Worm (Caenorhabditis elegans) whole organism, L2 larva: ENCODE measurements around the gene cln-3.1.

Experiments used
- F13H6.1 ChIP-seq: sonication (generic microtip); optimal IDR thresholded peaks from 2 replicates; lab custom pipeline; 2016; ENCODE audit warnings: missing genetic modification characterization, missing compliant biosample characterization
- R02D3.7 ChIP-seq: fragments of 150-350 bp; optimal IDR thresholded peaks from 2 replicates; lab custom pipeline; 2014; ENCODE audit warnings: missing biosample characterization, missing genetic modification characterization
- Y55F3AM.14 ChIP-seq: fragments of 200-800 bp; sonication (Bioruptor generic); optimal IDR thresholded peaks from 2 replicates; lab custom pipeline; 2018; ENCODE audit warnings: mild to moderate bottlenecking, missing genetic modification characterization, missing compliant biosample characterization
- aly-2 ChIP-seq: fragments of 150-350 bp; optimal IDR thresholded peaks from 2 replicates; lab custom pipeline; 2014; ENCODE audit warnings: missing biosample characterization, missing genetic modification characterization
- ceh-16 ChIP-seq: fragments of 150-350 bp; optimal IDR thresholded peaks from 2 replicates; lab custom pipeline; 2014; ENCODE audit warnings: missing biosample characterization, missing genetic modification characterization
- ceh-82 ChIP-seq: fragments of 150-350 bp; optimal IDR thresholded peaks from 2 replicates; lab custom pipeline; 2014; ENCODE audit warnings: missing biosample characterization, missing genetic modification characterization
- crh-2 ChIP-seq: sonication (generic microtip); optimal IDR thresholded peaks from 2 replicates; lab custom pipeline; 2017; ENCODE audit warnings: missing biosample characterization, missing genetic modification characterization
- egl-27 ChIP-seq: sonication (generic microtip); optimal IDR thresholded peaks from 3 replicates; lab custom pipeline; 2017; ENCODE audit warnings: missing biosample characterization, missing genetic modification reagents, missing genetic modification characterization
- fos-1 ChIP-seq: fragments of 150-350 bp; optimal IDR thresholded peaks from 2 replicates; lab custom pipeline; 2014; ENCODE audit warnings: missing biosample characterization, missing genetic modification characterization
- lin-13 ChIP-seq: fragments of 150-350 bp; optimal IDR thresholded peaks from 2 replicates; lab custom pipeline; 2014; ENCODE audit warnings: missing biosample characterization, missing genetic modification reagents, missing genetic modification characterization
- lin-39 ChIP-seq: fragments of 150-350 bp; optimal IDR thresholded peaks from 2 replicates; lab custom pipeline; 2014; ENCODE audit warnings: missing biosample characterization, missing genetic modification reagents, missing genetic modification characterization
- lsy-2 ChIP-seq, 2 experiments: fragments of 150-350 bp in 1 of 2; sonication (generic microtip) in 1 of 2; optimal IDR thresholded peaks; 2 replicates each; lab custom pipeline; 2014 to 2017; ENCODE audit warnings: missing biosample characterization in 2 of 2, missing genetic modification characterization in 2 of 2
- mbf-1 ChIP-seq: sonication (generic microtip); optimal IDR thresholded peaks from 2 replicates; lab custom pipeline; 2017; ENCODE audit warnings: missing biosample characterization, missing genetic modification characterization
- mdl-1 ChIP-seq, 2 experiments: fragments of 150-350 bp in 1 of 2; sonication (generic microtip) in 1 of 2; optimal IDR thresholded peaks; 2 replicates each; lab custom pipeline; 2017; ENCODE audit warnings: missing biosample characterization in 2 of 2, missing genetic modification characterization in 2 of 2
- nhr-10 ChIP-seq: sonication (generic microtip); optimal IDR thresholded peaks from 2 replicates; lab custom pipeline; 2017; ENCODE audit warnings: missing biosample characterization, missing genetic modification characterization
- nhr-11 ChIP-seq: fragments of 150-350 bp; optimal IDR thresholded peaks from 2 replicates; lab custom pipeline; 2014; ENCODE audit warnings: missing biosample characterization, missing genetic modification characterization
- nhr-12 ChIP-seq: fragments of 150-350 bp; optimal IDR thresholded peaks from 2 replicates; lab custom pipeline; 2014; ENCODE audit warnings: missing biosample characterization, missing genetic modification characterization
- nhr-21 ChIP-seq: fragments of 150-350 bp; optimal IDR thresholded peaks from 2 replicates; lab custom pipeline; 2014; ENCODE audit warnings: missing biosample characterization, missing genetic modification characterization
- nhr-23 ChIP-seq: fragments of 150-350 bp; optimal IDR thresholded peaks from 2 replicates; lab custom pipeline; 2014; ENCODE audit warnings: missing biosample characterization, missing genetic modification reagents, missing genetic modification characterization
- nhr-237 ChIP-seq: fragments of 150-350 bp; optimal IDR thresholded peaks from 2 replicates; lab custom pipeline; 2014; ENCODE audit warnings: missing biosample characterization, missing genetic modification characterization
- nhr-25 ChIP-seq: fragments of 150-350 bp; sonication (generic microtip); optimal IDR thresholded peaks from 3 replicates; lab custom pipeline; 2014; ENCODE audit warnings: missing biosample characterization, missing genetic modification characterization
- nhr-77 ChIP-seq: fragments of 150-350 bp; optimal IDR thresholded peaks from 2 replicates; lab custom pipeline; 2014; ENCODE audit warnings: missing biosample characterization, missing genetic modification characterization
- peb-1 ChIP-seq: fragments of 150-350 bp; optimal IDR thresholded peaks from 2 replicates; lab custom pipeline; 2014; ENCODE audit warnings: missing biosample characterization, missing genetic modification characterization
- sem-4 ChIP-seq: fragments of 150-350 bp; optimal IDR thresholded peaks from 2 replicates; lab custom pipeline; 2014; ENCODE audit warnings: missing biosample characterization, missing genetic modification reagents, missing genetic modification characterization
- skn-1 ChIP-seq: sonication (generic microtip); optimal IDR thresholded peaks from 2 replicates; lab custom pipeline; 2017; ENCODE audit warnings: missing biosample characterization, missing genetic modification characterization
- sma-3 ChIP-seq: sonication (generic microtip); optimal IDR thresholded peaks from 2 replicates; lab custom pipeline; 2016; ENCODE audit warnings: missing genetic modification reagents, missing genetic modification characterization, missing compliant biosample characterization
- snpc-4 ChIP-seq: fragments of 150-350 bp; optimal IDR thresholded peaks from 2 replicates; lab custom pipeline; 2014; ENCODE audit warnings: missing biosample characterization, missing genetic modification characterization
- unc-55 ChIP-seq: fragments of 150-350 bp; sonication (generic microtip); optimal IDR thresholded peaks from 3 replicates; lab custom pipeline; 2014; ENCODE audit warnings: missing biosample characterization, missing genetic modification reagents, missing genetic modification characterization
- zag-1 ChIP-seq: fragments of 150-350 bp; optimal IDR thresholded peaks from 2 replicates; lab custom pipeline; 2014; ENCODE audit warnings: missing biosample characterization, missing genetic modification characterization
- ztf-1 ChIP-seq: fragments of 200-800 bp; sonication (Bioruptor generic); conservative IDR thresholded peaks from 2 replicates; pipeline ENCODE4 v1.3.6; 2022; ENCODE audit warnings: missing genetic modification characterization, missing compliant biosample characterization
- ztf-4 ChIP-seq: fragments of 150-350 bp; optimal IDR thresholded peaks from 2 replicates; lab custom pipeline; 2014; ENCODE audit warnings: missing biosample characterization, missing genetic modification characterization

The cln-3.1 gene

DNA sequence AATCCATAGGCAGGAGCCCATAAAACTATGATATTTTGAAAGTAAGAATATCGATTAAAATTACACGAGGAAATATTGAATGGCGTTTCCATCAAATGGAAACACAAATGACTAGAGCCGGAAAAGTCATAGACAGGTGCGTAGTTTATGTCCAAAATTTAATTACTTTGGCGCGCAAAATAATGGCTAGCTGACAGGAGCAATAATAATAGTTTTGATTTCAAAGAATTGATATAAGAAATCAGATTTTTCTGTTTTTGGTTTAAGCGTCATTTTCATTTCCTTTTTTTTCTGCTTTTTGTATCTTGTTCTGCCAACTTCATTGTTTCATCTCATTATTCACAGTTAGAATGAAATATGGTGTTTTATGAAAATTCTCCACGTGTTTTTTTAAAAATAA lies 2.4 kb downstream of the cln-3.1 start, which contains the start of gene F07B10.4:
F07B10.4 (minus strand) TSS at position 101 of the 400 bp plus-strand sequence.
- no peak for TF ChIP-seq Y55F3AM.14
- no peak for TF ChIP-seq lin-13 (GFP tag; lab: Kevin White, UChicago)
- no peak for TF ChIP-seq ceh-82
- no peak for TF ChIP-seq F13H6.1
- TF ChIP-seq nhr-11 = no peak

DNA sequence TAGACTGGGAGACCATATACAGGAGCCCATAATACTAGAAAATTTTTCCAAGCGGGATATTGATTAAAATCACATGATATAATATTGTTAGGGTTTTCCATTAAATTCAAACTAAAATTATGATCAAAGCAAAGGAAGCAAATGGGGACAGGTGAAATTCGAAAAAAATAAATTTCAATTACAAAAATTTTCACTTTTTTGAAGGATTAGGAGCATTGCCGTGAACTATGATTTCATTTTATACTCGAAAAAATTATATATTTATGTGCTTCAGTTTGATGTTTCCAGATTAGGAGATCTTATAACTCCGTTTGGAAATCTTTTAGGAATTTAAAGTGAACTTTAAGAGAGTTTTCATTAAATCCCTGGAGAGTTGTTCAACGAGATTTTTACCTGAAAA lies 4.8 kb downstream of the cln-3.1 start, which contains the start of gene F07B10.7:
F07B10.7 (minus strand) TSS at position 101 of the 400 bp plus-strand sequence.
- TF ChIP-seq lin-13 (GFP tag; lab: Kevin White, UChicago) = no peak
- TF ChIP-seq fos-1 (tag; lab: Kevin White, UChicago) = no peak
- no peak for TF ChIP-seq ztf-1 (GFP tag; lab: Robert Waterston, UW)
- no peak for TF ChIP-seq nhr-77 (tag; lab: Kevin White, UChicago)
- no peak for TF ChIP-seq sem-4 (tag; lab: Kevin White, UChicago)
- no peak for TF ChIP-seq aly-2
- no peak for TF ChIP-seq peb-1 (tag; lab: Kevin White, UChicago)
- TF ChIP-seq lin-39 (tag; lab: Kevin White, UChicago) = no peak
- TF ChIP-seq R02D3.7 (tag; lab: Kevin White, UChicago) = no peak
- TF ChIP-seq nhr-10 (tag; lab: Kevin White, UChicago) = no peak

DNA sequence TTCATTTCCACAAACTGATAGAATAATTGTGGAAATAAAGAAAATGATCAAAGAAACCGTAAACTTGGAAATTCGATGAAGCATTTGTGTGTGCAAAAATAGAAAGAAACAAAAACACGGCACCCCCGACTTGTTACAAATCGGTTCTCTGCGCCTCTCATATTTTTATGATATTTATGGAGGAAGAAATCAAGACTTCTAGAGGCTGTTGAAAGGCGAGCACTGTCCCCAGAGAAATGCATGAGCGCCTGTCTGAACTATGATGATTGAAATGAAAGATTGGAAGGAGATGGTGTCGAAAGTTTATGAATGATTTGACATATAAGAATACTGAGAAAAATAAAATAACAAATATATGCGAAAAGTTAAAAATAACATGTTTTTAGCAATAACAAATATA lies 6.6 kb downstream of the cln-3.1 start, which contains the start of gene lgc-36:
lgc-36 (minus strand) TSS at position 101 of the 400 bp plus-strand sequence.
- TF ChIP-seq Y55F3AM.14 = no peak
- no peak for TF ChIP-seq mdl-1 (tag; optimal IDR thresholded peaks at IDR 0.05; lab: Kevin White, UChicago)
- no peak for TF ChIP-seq fos-1 (tag; lab: Kevin White, UChicago)
- TF ChIP-seq egl-27 (tag; lab: Kevin White, UChicago) = no peak
- TF ChIP-seq ztf-4 (tag; lab: Kevin White, UChicago) = no peak
- TF ChIP-seq unc-55 (GFP tag; lab: Kevin White, UChicago) = no peak
- TF ChIP-seq nhr-21 (tag; lab: Kevin White, UChicago) = no peak
- TF ChIP-seq aly-2 = no peak
- no peak for TF ChIP-seq nhr-12 (tag; lab: Kevin White, UChicago)
- no peak for TF ChIP-seq nhr-237
- TF ChIP-seq mbf-1 (tag; lab: Kevin White, UChicago) = no peak

DNA sequence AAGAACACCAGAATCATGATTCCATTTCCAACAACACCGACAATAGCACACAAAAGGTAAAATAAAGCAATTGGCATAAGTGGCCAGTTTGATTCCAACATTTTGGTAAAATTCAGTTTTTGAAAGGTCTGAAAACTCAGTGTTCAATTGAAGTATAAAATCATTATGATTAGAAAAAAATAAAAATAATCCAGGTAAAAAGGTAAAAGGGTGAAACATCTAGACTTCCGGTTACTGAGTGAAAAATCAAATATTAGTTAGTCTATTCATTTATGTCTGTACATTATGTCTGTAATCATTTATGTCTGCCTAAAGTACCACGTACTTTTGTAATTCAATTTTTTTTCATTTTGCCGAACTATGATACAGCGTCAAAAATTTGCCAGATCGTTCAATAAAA lies 10.5 kb downstream of the cln-3.1 start, which contains the start of gene srsx-31:
srsx-31 (minus strand) TSS at position 101 of the 400 bp plus-strand sequence.
- TF ChIP-seq ceh-16 (tag; lab: Kevin White, UChicago) (no peak), Y55F3AM.14 (no peak), crh-2 (tag; lab: Kevin White, UChicago) (no peak), nhr-237 (no peak), nhr-10 (tag; lab: Kevin White, UChicago) (no peak), lsy-2 (tag; optimal IDR thresholded peaks at IDR 0.05; lab: Kevin White, UChicago) (no peak), skn-1 (tag; lab: Kevin White, UChicago) (no peak), unc-55 (GFP tag; lab: Kevin White, UChicago) (no peak), snpc-4 (no peak), nhr-25 (tag; lab: Kevin White, UChicago) (no peak)

DNA sequence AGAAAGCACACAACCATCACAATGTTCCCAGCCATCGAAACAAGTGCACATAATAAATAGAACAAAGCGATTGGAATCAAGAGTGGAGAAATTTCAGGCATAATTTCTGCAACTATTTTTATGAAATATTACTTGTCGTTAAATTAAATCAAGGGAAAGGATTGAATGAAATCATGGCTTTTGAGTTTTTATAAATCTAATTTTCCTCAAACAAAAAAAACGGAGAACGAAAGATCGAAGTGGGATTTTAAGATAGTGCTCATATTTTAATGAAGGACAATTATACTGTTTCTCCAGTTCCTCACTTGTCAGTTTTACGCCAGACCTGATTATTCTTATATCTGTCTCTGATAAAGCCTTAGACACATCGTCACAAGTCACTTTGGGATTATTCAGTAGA lies 13.0 kb downstream of the cln-3.1 start, which contains the start of gene srsx-33:
srsx-33 (minus strand) TSS at position 101 of the 400 bp plus-strand sequence.
- TF ChIP-seq snpc-4 (no peak), lin-13 (GFP tag; lab: Kevin White, UChicago) (no peak), mbf-1 (tag; lab: Kevin White, UChicago) (no peak), ztf-4 (tag; lab: Kevin White, UChicago) (no peak), zag-1 (no peak), ceh-16 (tag; lab: Kevin White, UChicago) (no peak), nhr-12 (tag; lab: Kevin White, UChicago) (no peak)

DNA sequence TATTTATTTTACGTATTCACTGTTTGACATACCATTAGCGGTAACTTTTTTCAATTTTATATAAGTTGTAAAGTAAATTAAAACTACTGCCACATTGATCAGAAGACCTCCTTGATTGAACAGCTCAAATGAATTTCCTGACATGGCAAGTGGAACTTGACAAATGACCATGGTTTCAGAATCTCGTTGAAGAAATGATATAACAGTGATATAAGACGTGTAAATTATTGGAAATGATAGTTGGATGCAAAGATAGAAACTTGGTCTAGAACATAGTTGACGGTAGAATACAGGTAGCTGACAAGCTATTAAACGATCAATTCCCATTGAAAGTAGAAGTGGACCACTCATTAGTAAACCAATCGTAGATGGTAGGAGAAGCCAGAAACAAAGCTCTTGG lies 13.7 kb downstream of the cln-3.1 start:
- TF ChIP-seq peb-1 (tag; lab: Kevin White, UChicago) (no peak), sma-3 (GFP tag; lab: Kevin White, UChicago) (no peak), nhr-23 (tag; lab: Kevin White, UChicago) (no peak), nhr-25 (tag; lab: Kevin White, UChicago) (no peak)
